ENCODE assay signal across 4 fruit fly cellular contexts in genomic region chrX:9873917-9874316, dm6.
TF ChIP-seq lines count a peak whose summit lies in the region.

Gene CG32695, minus strand, starts transcription at chrX:9874057.

- no peak for TF ChIP-seq CTCF in whole organism, embryonic (GFP tag; optimal IDR thresholded peaks at IDR 0.05; lab: Kevin White, UChicago)

TF ChIP-seq in whole organism, adult, 20 proteins besides CTCF, POLR2A, EP300 and RAD21:
- TF ChIP-seq Mnt (GFP tag; optimal IDR thresholded peaks at IDR 0.05; lab: Kevin White, UChicago) (peak; percentile 53), CG12768 (GFP tag; optimal IDR thresholded peaks at IDR 0.05; lab: Kevin White, UChicago) (no peak), cic (GFP tag; optimal IDR thresholded peaks at IDR 0.05; lab: Kevin White, UChicago) (no peak), bab1 (GFP tag; optimal IDR thresholded peaks at IDR 0.05; lab: Kevin White, UChicago) (no peak), CG14711 (tag; optimal IDR thresholded peaks at IDR 0.05; lab: Kevin White, UChicago) (no peak), ovo (GFP tag; optimal IDR thresholded peaks at IDR 0.05; lab: Kevin White, UChicago) (no peak), CG11617 (GFP tag; optimal IDR thresholded peaks at IDR 0.05; lab: Kevin White, UChicago) (no peak)

TF ChIP-seq in whole organism, embryonic, 481 proteins besides CTCF, POLR2A, EP300 and RAD21:
- no peak for TF ChIP-seq Drgx (GFP tag; IDR thresholded peaks at IDR 0.05; lab: Robert Waterston, UW)
- TF ChIP-seq CG10543 (GFP tag; optimal IDR thresholded peaks at IDR 0.05; lab: Kevin White, UChicago) = peak; percentile 9
- TF ChIP-seq grn (GFP tag; optimal IDR thresholded peaks at IDR 0.05; lab: Kevin White, UChicago) = peak; percentile 50
- TF ChIP-seq Dbx (GFP tag; IDR thresholded peaks at IDR 0.05; lab: Robert Waterston, UW) = no peak

TF ChIP-seq in whole organism, prepupa, 60 proteins besides CTCF, POLR2A, EP300 and RAD21:
- TF ChIP-seq net (GFP tag; optimal IDR thresholded peaks at IDR 0.05; lab: Kevin White, UChicago) (no peak), svp (GFP tag; lab: Kevin White, UChicago) (peak; percentile 86), Sox15 (GFP tag; optimal IDR thresholded peaks at IDR 0.05; lab: Kevin White, UChicago) (no peak), CG11762 (GFP tag; optimal IDR thresholded peaks at IDR 0.05; lab: Kevin White, UChicago; ENCODE audit: insufficient read depth) (no peak), dsx (GFP tag; optimal IDR thresholded peaks at IDR 0.05; lab: Kevin White, UChicago; ENCODE audit: poor library complexity, severe bottlenecking) (no peak), Hr4 (GFP tag; optimal IDR thresholded peaks at IDR 0.05; lab: Kevin White, UChicago) (no peak), CG11902 (GFP tag; optimal IDR thresholded peaks at IDR 0.05; lab: Kevin White, UChicago) (no peak)

TF ChIP-seq in whole organism, wandering third instar larva, 38 proteins besides CTCF, POLR2A, EP300 and RAD21:
- TF ChIP-seq GATAd (GFP tag; optimal IDR thresholded peaks at IDR 0.05; lab: Kevin White, UChicago) = no peak
- no peak for TF ChIP-seq Rel (GFP tag; optimal IDR thresholded peaks at IDR 0.05; lab: Kevin White, UChicago)
- TF ChIP-seq Rel (tag; optimal IDR thresholded peaks at IDR 0.05; lab: Kevin White, UChicago) = peak; percentile 32
